Fruit fly (Drosophila melanogaster) whole organism, prepupa: Measurements from ENCODE around the gene CG12784.

Experiments used
- CG10669 ChIP-seq: fragments of 200-800 bp; sonication (Bioruptor generic); optimal IDR thresholded peaks from 3 replicates; lab custom pipeline; 2018; ENCODE audit warnings: missing biosample characterization, mild to moderate bottlenecking, missing genetic modification characterization, moderate library complexity
- Lpt ChIP-seq: fragments of 200-800 bp; sonication (Bioruptor generic); optimal IDR thresholded peaks from 3 replicates; lab custom pipeline; 2016; ENCODE audit warnings: missing biosample characterization, missing genetic modification characterization
- OdsH ChIP-seq: fragments of 200-800 bp; sonication (Bioruptor generic); optimal IDR thresholded peaks from 3 replicates; lab custom pipeline; 2016; ENCODE audit warnings: missing biosample characterization, missing genetic modification characterization
- ss ChIP-seq, 2 experiments: fragments of 200-800 bp; sonication (Bioruptor generic); optimal IDR thresholded peaks; 2 replicates in 1 of 2; 3 replicates in 1 of 2; lab custom pipeline; 2017 to 2018; ENCODE audit warnings: mild to moderate bottlenecking in 2 of 2, missing biosample characterization in 2 of 2, missing genetic modification characterization in 2 of 2, moderate library complexity in 1 of 2

DNA sequence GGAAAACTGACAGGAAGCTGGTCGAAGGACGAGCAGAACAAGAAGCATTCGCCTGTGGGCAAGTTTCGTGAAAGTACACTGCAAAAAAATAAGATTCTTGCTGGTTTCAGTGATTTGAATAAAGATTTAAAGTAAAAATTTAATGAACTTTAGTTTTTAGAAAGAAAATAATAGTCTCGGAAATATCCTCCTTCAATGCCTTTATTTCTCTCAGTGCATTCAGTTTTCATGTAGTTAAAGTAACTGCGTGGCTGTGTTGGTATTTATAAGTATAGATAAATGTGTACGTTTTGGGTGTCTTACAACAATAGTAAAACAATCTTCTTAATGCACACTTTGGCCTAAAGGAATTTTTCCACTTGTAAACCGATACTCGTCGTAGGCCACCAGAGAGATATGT lies 21.4 kb downstream of the CG12784 start:
- no peak for TF ChIP-seq ss (GFP tag; optimal IDR thresholded peaks at IDR 0.05; lab: Kevin White, UChicago)
- TF ChIP-seq Lpt (GFP tag; lab: Kevin White, UChicago), result no peak
- no peak for TF ChIP-seq OdsH (GFP tag; lab: Kevin White, UChicago)
- no peak for TF ChIP-seq CG10669
